Worm (Caenorhabditis elegans) whole organism, mixed stage, embryonic: ENCODE data around the gene col-150.

ENCODE experiments used
- M03D4.4 ChIP-seq: sonication (generic microtip); optimal IDR thresholded peaks from 2 replicates; lab custom pipeline; 2017; ENCODE audit warnings: mild to moderate bottlenecking, missing genetic modification characterization, missing compliant biosample characterization
- bed-3 ChIP-seq: fragments of 200-800 bp; sonication (Bioruptor generic); optimal IDR thresholded peaks from 3 replicates; lab custom pipeline; 2018; ENCODE audit warnings: mild to moderate bottlenecking, missing genetic modification characterization, moderate library complexity, missing compliant biosample characterization
- blmp-1 ChIP-seq: fragments of 150-350 bp; optimal IDR thresholded peaks from 2 replicates; lab custom pipeline; 2014; ENCODE audit warnings: missing biosample characterization, missing genetic modification characterization
- ceh-39 ChIP-seq: fragments of 150-350 bp; optimal IDR thresholded peaks from 2 replicates; lab custom pipeline; 2014; ENCODE audit warnings: missing biosample characterization, missing genetic modification characterization
- ceh-43 ChIP-seq: fragments of 200-800 bp; sonication (Bioruptor generic); optimal IDR thresholded peaks from 2 replicates; lab custom pipeline; 2018; ENCODE audit warnings: mild to moderate bottlenecking, missing genetic modification characterization, moderate library complexity, missing compliant biosample characterization
- ceh-83 ChIP-seq: fragments of 200-800 bp; sonication (Bioruptor generic); optimal IDR thresholded peaks from 2 replicates; lab custom pipeline; 2018; ENCODE audit warnings: mild to moderate bottlenecking, missing genetic modification characterization, missing compliant biosample characterization
- ces-1 ChIP-seq: fragments of 150-350 bp; optimal IDR thresholded peaks from 2 replicates; lab custom pipeline; 2014; ENCODE audit warnings: missing biosample characterization, missing genetic modification reagents, missing genetic modification characterization
- cnd-1 ChIP-seq: fragments of 200-800 bp; sonication (Bioruptor generic); optimal IDR thresholded peaks from 2 replicates; lab custom pipeline; 2018; ENCODE audit warnings: mild to moderate bottlenecking, missing genetic modification characterization, missing compliant biosample characterization
- drap-1 ChIP-seq: fragments of 200-800 bp; sonication (Bioruptor generic); optimal IDR thresholded peaks from 3 replicates; lab custom pipeline; 2018; ENCODE audit warnings: mild to moderate bottlenecking, missing genetic modification characterization, missing compliant biosample characterization
- elt-1 ChIP-seq: sonication (generic microtip); optimal IDR thresholded peaks from 2 replicates; lab custom pipeline; 2017; ENCODE audit warnings: missing genetic modification characterization, mild to moderate bottlenecking, missing compliant biosample characterization, antibody characterized with exemption, moderate library complexity, borderline replicate concordance; ENCODE audit not compliant: insufficient read depth
- elt-3 ChIP-seq: fragments of 150-350 bp; optimal IDR thresholded peaks from 2 replicates; lab custom pipeline; 2014; ENCODE audit warnings: missing biosample characterization, missing genetic modification characterization
- flh-1 ChIP-seq: fragments of 200-800 bp; sonication (Bioruptor generic); optimal IDR thresholded peaks from 2 replicates; lab custom pipeline; 2018; ENCODE audit warnings: mild to moderate bottlenecking, missing genetic modification characterization, moderate library complexity, missing compliant biosample characterization
- ham-2 ChIP-seq: fragments of 200-800 bp; sonication (Bioruptor generic); optimal IDR thresholded peaks from 2 replicates; lab custom pipeline; 2018; ENCODE audit warnings: mild to moderate bottlenecking, missing genetic modification characterization, missing compliant biosample characterization
- hlh-1 ChIP-seq: fragments of 150-350 bp; optimal IDR thresholded peaks from 2 replicates; lab custom pipeline; 2014; ENCODE audit warnings: missing biosample characterization, missing genetic modification reagents, missing genetic modification characterization
- lin-13 ChIP-seq: fragments of 150-350 bp; optimal IDR thresholded peaks from 2 replicates; lab custom pipeline; 2014; ENCODE audit warnings: missing biosample characterization, missing genetic modification characterization
- lin-32 ChIP-seq: fragments of 200-800 bp; sonication (Bioruptor generic); optimal IDR thresholded peaks from 2 replicates; lab custom pipeline; 2018; ENCODE audit warnings: mild to moderate bottlenecking, missing genetic modification characterization, missing compliant biosample characterization
- lsy-2 ChIP-seq: fragments of 150-350 bp; optimal IDR thresholded peaks from 2 replicates; lab custom pipeline; 2014; ENCODE audit warnings: missing biosample characterization, missing genetic modification characterization
- mab-5 ChIP-seq: fragments of 150-350 bp; optimal IDR thresholded peaks from 2 replicates; lab custom pipeline; 2014; ENCODE audit warnings: missing biosample characterization, missing genetic modification characterization
- mep-1 ChIP-seq: fragments of 150-350 bp; optimal IDR thresholded peaks from 2 replicates; lab custom pipeline; 2017; ENCODE audit warnings: missing biosample characterization, missing genetic modification reagents, missing genetic modification characterization, inconsistent platforms
- mls-2 ChIP-seq: sonication (generic microtip); optimal IDR thresholded peaks from 2 replicates; lab custom pipeline; 2016; ENCODE audit warnings: mild to moderate bottlenecking, missing genetic modification characterization, moderate library complexity, missing compliant biosample characterization
- nhr-12 ChIP-seq: fragments of 150-350 bp; optimal IDR thresholded peaks from 2 replicates; lab custom pipeline; 2014; ENCODE audit warnings: missing biosample characterization, missing genetic modification characterization
- nhr-2 ChIP-seq: fragments of 150-350 bp; optimal IDR thresholded peaks from 2 replicates; lab custom pipeline; 2014; ENCODE audit warnings: missing biosample characterization, missing genetic modification characterization
- nhr-237 ChIP-seq: fragments of 150-350 bp; optimal IDR thresholded peaks from 2 replicates; lab custom pipeline; 2014; ENCODE audit warnings: missing biosample characterization, missing genetic modification characterization
- nhr-76 ChIP-seq: sonication (generic microtip); optimal IDR thresholded peaks from 2 replicates; lab custom pipeline; 2017; ENCODE audit warnings: missing biosample characterization, missing genetic modification characterization
- pha-4 ChIP-seq: fragments of 150-350 bp; optimal IDR thresholded peaks from 2 replicates; lab custom pipeline; 2018; ENCODE audit warnings: missing biosample characterization, missing genetic modification reagents, missing genetic modification characterization
- sem-2 ChIP-seq: fragments of 200-800 bp; sonication (Bioruptor generic); optimal IDR thresholded peaks from 2 replicates; lab custom pipeline; 2018; ENCODE audit warnings: mild to moderate bottlenecking, missing genetic modification characterization, missing compliant biosample characterization
- snpc-4 ChIP-seq: fragments of 150-350 bp; optimal IDR thresholded peaks from 2 replicates; lab custom pipeline; 2014; ENCODE audit warnings: missing biosample characterization, missing genetic modification characterization
- sptf-1 ChIP-seq: sonication (generic microtip); optimal IDR thresholded peaks from 2 replicates; lab custom pipeline; 2017; ENCODE audit warnings: mild to moderate bottlenecking, missing genetic modification characterization, moderate library complexity, missing compliant biosample characterization
- tbx-8 ChIP-seq: fragments of 200-800 bp; sonication (Bioruptor generic); optimal IDR thresholded peaks from 2 replicates; lab custom pipeline; 2018; ENCODE audit warnings: mild to moderate bottlenecking, missing genetic modification characterization, moderate library complexity, missing compliant biosample characterization
- unc-120 ChIP-seq: sonication (generic microtip); optimal IDR thresholded peaks from 2 replicates; lab custom pipeline; 2017; ENCODE audit warnings: missing genetic modification characterization, missing compliant biosample characterization; ENCODE audit not compliant: poor library complexity, severe bottlenecking
- unc-62 ChIP-seq: fragments of 150-350 bp; optimal IDR thresholded peaks from 2 replicates; lab custom pipeline; 2014; ENCODE audit warnings: missing biosample characterization, missing genetic modification reagents, missing genetic modification characterization
- zip-8 ChIP-seq: fragments of 150-350 bp; optimal IDR thresholded peaks from 2 replicates; lab custom pipeline; 2014; ENCODE audit warnings: missing biosample characterization, missing genetic modification characterization
- ztf-11 ChIP-seq: fragments of 150-350 bp; optimal IDR thresholded peaks from 2 replicates; lab custom pipeline; 2014; ENCODE audit warnings: missing biosample characterization, missing genetic modification characterization

col-150 gene

DNA sequence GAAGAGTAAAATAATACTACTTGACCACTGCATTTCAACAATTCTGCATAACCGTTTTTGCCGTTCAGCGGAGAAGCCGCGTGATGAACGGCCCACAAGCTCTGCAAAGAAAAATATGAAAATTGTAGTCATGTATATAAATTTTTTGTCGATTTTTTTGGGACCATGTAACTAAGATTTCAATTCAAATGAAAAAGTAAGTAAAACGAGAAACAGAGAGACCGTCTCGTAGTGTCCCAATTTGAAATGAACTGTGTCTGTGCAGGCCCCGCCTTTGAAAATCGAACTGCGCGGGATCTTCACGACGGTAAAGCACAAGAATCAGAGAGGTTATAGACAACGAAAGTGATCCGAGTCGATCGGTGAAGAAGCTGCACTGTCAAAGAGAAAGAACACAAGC, 37.6 kb upstream of the col-150 start, which contains the start of gene crm-1:
TSS of gene crm-1 (minus strand) at position 101 of the 400 bp plus-strand sequence.
- TF ChIP-seq hlh-1 (tag; lab: Kevin White, UChicago) = no peak
- TF ChIP-seq, all 35 proteins: peak for 0

DNA sequence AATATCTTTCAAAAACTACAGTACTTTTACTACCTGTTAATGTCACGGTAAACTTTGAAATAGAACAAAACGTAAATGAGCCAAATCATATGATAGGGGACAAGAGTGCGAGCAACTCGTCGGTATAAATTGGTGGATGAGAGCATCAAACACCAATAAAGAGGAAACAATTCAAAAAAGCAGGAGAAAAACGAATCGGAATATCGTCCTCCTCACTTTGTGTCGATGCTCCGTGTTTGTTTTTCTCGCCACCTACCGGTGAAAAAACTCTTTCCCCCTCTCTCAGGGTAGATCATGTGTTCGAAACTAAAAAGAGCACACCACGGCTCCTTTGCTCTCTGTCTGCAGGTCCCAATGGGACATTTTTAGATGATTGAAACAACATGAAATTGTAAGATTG, 33.6 kb upstream of the col-150 start:
- TF ChIP-seq zip-8 (tag; lab: Kevin White, UChicago) (no peak), elt-1 (no peak), ceh-43 (GFP tag; lab: Kevin White, UChicago) (no peak), cnd-1 (no peak), nhr-237 (tag; lab: Kevin White, UChicago) (no peak), snpc-4 (tag; lab: Kevin White, UChicago) (no peak), lin-32 (GFP tag; lab: Kevin White, UChicago) (no peak), ztf-11 (tag; lab: Kevin White, UChicago) (no peak), bed-3 (GFP tag; lab: Kevin White, UChicago) (no peak), lin-13 (tag; lab: Kevin White, UChicago) (no peak), mls-2 (tag; lab: Kevin White, UChicago) (no peak), nhr-76 (tag; lab: Kevin White, UChicago) (no peak), M03D4.4 (no peak), nhr-2 (tag; lab: Kevin White, UChicago) (no peak), tbx-8 (no peak), unc-62 (GFP tag; lab: Kevin White, UChicago) (no peak), unc-120 (no peak)
- TF ChIP-seq, all 35 proteins: peak for 0

DNA sequence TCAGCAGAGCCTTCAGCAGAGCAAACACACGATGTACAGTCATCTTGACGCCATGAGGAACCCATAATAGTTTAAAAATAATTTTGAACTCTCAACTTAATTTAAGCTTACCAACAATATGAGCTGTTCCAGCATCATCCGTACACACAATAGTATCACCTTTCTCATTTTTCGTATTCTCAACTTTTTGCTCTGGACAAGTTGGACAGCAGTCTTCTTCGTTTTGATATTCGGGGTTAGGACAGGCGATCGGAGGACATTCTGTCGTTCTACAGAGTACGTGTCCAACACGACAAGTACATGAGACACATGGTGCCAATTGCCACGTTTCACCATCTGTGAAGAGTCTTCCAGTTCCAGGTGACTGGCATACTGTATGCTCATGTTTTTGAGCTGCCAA, 29.1 kb upstream of the col-150 start:
- TF ChIP-seq pha-4 (tag; lab: Kevin White, UChicago) (no peak), sptf-1 (no peak), flh-1 (GFP tag; lab: Kevin White, UChicago) (no peak), M03D4.4 (no peak), ceh-39 (tag; lab: Kevin White, UChicago) (no peak), blmp-1 (tag; lab: Kevin White, UChicago) (no peak)

DNA sequence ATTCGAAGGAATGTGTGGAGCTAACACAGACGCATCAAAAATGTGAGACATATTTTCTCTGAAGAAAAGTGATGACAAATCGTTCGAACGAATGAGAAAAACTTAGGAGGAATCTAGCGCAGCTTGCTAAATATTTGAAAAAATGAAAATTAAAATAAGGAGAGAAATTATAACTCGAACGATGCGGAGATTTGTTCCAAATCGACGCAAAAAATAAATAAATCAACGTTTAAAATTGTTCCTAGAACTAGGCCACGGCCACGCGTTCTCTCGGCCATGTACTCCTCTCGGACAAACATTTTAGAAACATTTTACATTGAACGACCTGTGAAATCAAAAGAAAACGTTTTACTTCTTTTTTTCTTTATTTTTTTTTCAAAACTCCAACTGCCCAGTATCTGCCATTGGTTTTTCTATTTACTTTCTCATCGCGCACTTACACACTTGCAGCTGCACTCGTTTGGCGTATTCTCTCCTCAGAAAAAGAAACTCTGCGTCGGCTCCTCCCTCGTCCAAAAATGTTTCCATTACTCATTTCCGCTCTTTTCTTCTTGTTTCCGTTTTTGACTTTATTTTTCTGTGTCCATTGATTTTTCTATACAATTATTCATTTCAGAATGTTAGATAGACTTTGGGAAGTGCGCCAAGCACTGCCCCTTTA, 25.8 kb upstream of the col-150 start, which contains the start of the genes gna-1 and B0024.13:
TSS of gene gna-1 (minus strand) at position 51 of the 661 bp plus-strand sequence.
TSS of gene B0024.13 (plus strand) at position 611 of the 661 bp plus-strand sequence.
- TF ChIP-seq ztf-11 (tag; lab: Kevin White, UChicago) (no peak), sptf-1 (no peak), ceh-43 (GFP tag; lab: Kevin White, UChicago) (no peak), zip-8 (tag; lab: Kevin White, UChicago) (no peak), elt-1 (no peak), lsy-2 (no peak), mep-1 (tag; lab: Kevin White, UChicago) (no peak), nhr-237 (tag; lab: Kevin White, UChicago) (no peak), nhr-2 (tag; lab: Kevin White, UChicago) (no peak)

DNA sequence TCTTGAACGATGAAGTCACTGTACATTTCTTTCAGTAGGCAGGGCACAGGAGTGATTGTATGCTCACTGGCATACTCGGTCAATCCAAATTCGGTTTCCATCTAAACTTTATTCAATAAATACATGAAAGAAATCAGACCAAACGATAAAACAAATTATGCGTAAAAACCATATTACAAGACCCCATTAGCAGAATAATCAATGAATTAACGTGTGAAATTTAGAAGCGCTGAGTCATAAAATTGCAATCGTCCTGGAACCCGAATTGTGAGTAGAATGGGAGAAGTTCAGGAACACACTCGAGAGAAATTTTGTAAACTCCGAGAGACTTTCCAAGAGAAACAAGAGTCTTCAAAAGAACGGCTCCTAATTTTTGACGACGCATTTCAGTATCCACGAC, 25.0 kb upstream of the col-150 start, which contains the start of gene B0024.11:
TSS of gene B0024.11 (minus strand) at position 101 of the 400 bp plus-strand sequence.
- no peak for TF ChIP-seq snpc-4 (tag; lab: Kevin White, UChicago)
- no peak for TF ChIP-seq drap-1 (GFP tag; lab: Kevin White, UChicago)
- TF ChIP-seq unc-62 (GFP tag; lab: Kevin White, UChicago) = no peak
- TF ChIP-seq nhr-12 (tag; lab: Kevin White, UChicago) = no peak
- TF ChIP-seq mls-2 (tag; lab: Kevin White, UChicago) = no peak
- no peak for TF ChIP-seq elt-3 (tag; lab: Kevin White, UChicago)
- no peak for TF ChIP-seq nhr-76 (tag; lab: Kevin White, UChicago)
- no peak for TF ChIP-seq pha-4 (tag; lab: Kevin White, UChicago)
- no peak for TF ChIP-seq mab-5 (tag; lab: Kevin White, UChicago)

DNA sequence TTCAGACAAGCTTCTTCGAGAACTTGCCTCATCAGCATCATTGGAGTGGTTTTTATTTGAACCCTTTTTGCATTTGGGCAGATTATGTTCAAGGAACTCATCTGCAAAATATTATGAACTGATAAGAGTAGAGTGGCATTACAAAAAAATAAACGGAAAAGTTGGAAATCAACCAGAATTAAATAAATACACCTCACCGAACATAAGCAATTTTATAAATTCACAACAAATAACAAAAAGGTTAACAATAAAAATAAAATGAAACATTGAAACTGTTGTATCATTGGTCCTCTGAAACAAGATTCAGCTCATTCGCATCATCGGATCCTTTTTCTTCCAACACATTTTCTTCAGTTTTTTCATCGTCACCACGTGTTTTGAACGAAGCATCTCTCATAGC, 22.8 kb upstream of the col-150 start, which contains the start of gene asps-1:
TSS of gene asps-1 (minus strand) at position 101 of the 400 bp plus-strand sequence.
- no peak for TF ChIP-seq sptf-1
- TF ChIP-seq ham-2 (GFP tag; lab: Kevin White, UChicago) = no peak
- no peak for TF ChIP-seq ceh-43 (GFP tag; lab: Kevin White, UChicago)
- no peak for TF ChIP-seq elt-3 (tag; lab: Kevin White, UChicago)
- no peak for TF ChIP-seq unc-120
- no peak for TF ChIP-seq pha-4 (tag; lab: Kevin White, UChicago)
- no peak for TF ChIP-seq lin-13 (tag; lab: Kevin White, UChicago)
- TF ChIP-seq bed-3 (GFP tag; lab: Kevin White, UChicago) = no peak
- no peak for TF ChIP-seq nhr-76 (tag; lab: Kevin White, UChicago)
- no peak for TF ChIP-seq unc-62 (GFP tag; lab: Kevin White, UChicago)
- TF ChIP-seq nhr-2 (tag; lab: Kevin White, UChicago) = no peak
- TF ChIP-seq ceh-83 (GFP tag; lab: Kevin White, UChicago) = no peak
- no peak for TF ChIP-seq drap-1 (GFP tag; lab: Kevin White, UChicago)
- TF ChIP-seq sem-2 (GFP tag; lab: Kevin White, UChicago) = no peak
- TF ChIP-seq lin-32 (GFP tag; lab: Kevin White, UChicago) = no peak
- no peak for TF ChIP-seq ces-1 (GFP tag; lab: Kevin White, UChicago)
- TF ChIP-seq mab-5 (tag; lab: Kevin White, UChicago) = no peak
